Fruit fly (Drosophila melanogaster): ENCODE measurements around the gene Tgt.

Tgt gene

dm6 chr2L:1183799-1184198, at the start of gene Tgt, which contains the start of gene CG5126:
Tgt (plus strand) TSS chr2L:1184065.
CG5126 (minus strand) TSS chr2L:1184020.
- TF ChIP-seq Dll (optimal IDR thresholded peaks at IDR 0.05): no peak
- no peak for TF ChIP-seq usp (GFP tag; optimal IDR thresholded peaks at IDR 0.05)
- TF ChIP-seq EcR (GFP tag; optimal IDR thresholded peaks at IDR 0.05): no peak
- TF ChIP-seq CG8478 (optimal IDR thresholded peaks at IDR 0.05): no peak
- TF ChIP-seq pan (optimal IDR thresholded peaks at IDR 0.05): no peak
- TF ChIP-seq psq (optimal IDR thresholded peaks at IDR 0.05): no peak

DNA sequence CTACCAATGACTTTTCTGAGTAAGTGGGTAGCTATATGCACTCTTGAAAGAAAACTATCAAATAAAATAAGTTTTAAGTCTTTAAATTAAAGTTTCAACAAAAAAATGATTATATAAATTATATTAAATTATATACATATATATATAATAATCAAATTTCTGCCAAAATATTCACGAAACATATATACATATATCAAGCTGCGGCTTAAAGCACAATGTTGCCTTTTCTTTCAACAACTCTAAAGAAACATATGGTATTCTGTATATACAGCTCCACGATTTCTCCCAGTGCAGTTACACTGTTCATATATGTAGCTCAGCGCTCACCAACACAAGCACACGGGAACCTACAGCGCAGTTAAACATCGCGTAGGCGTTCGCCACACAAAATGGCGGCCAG, 48.4 kb upstream of the Tgt start:
- TF ChIP-seq pan (optimal IDR thresholded peaks at IDR 0.05) (no peak), CG8478 (optimal IDR thresholded peaks at IDR 0.05) (no peak), EcR (GFP tag; optimal IDR thresholded peaks at IDR 0.05) (no peak), psq (optimal IDR thresholded peaks at IDR 0.05) (no peak), usp (GFP tag; optimal IDR thresholded peaks at IDR 0.05) (no peak), Dll (optimal IDR thresholded peaks at IDR 0.05) (no peak)

- TF ChIP-seq usp (GFP tag; optimal IDR thresholded peaks at IDR 0.05) (no peak), Dll (optimal IDR thresholded peaks at IDR 0.05) (no peak), pan (optimal IDR thresholded peaks at IDR 0.05) (no peak), psq (optimal IDR thresholded peaks at IDR 0.05) (no peak), EcR (GFP tag; optimal IDR thresholded peaks at IDR 0.05) (no peak), CG8478 (optimal IDR thresholded peaks at IDR 0.05) (no peak)
These were observed 46.9 kb upstream of the Tgt start for dm6 chr2L:1136993-1137392.

dm6 chr2L:1142730-1143281, 41.1 kb upstream of the Tgt start, which contains the start of gene MFS3:
MFS3 (plus strand) TSS chr2L:1143201.
- no peak for TF ChIP-seq CG8478 (optimal IDR thresholded peaks at IDR 0.05)
- no peak for TF ChIP-seq psq (optimal IDR thresholded peaks at IDR 0.05)
- TF ChIP-seq pan (optimal IDR thresholded peaks at IDR 0.05): no peak
- TF ChIP-seq Dll (optimal IDR thresholded peaks at IDR 0.05): peak; percentile 18
- TF ChIP-seq usp (GFP tag; optimal IDR thresholded peaks at IDR 0.05): no peak
- TF ChIP-seq EcR (GFP tag; optimal IDR thresholded peaks at IDR 0.05): no peak

- TF ChIP-seq EcR (GFP tag; optimal IDR thresholded peaks at IDR 0.05) (no peak), psq (optimal IDR thresholded peaks at IDR 0.05) (no peak), Dll (optimal IDR thresholded peaks at IDR 0.05) (no peak), usp (GFP tag; optimal IDR thresholded peaks at IDR 0.05) (no peak), CG8478 (optimal IDR thresholded peaks at IDR 0.05) (no peak), pan (optimal IDR thresholded peaks at IDR 0.05) (no peak)
These were observed 40.6 kb upstream of the Tgt start for dm6 chr2L:1143286-1143685.

dm6 chr2L:1144371-1145360, 39.2 kb upstream of the Tgt start:
- no peak for TF ChIP-seq EcR (GFP tag; optimal IDR thresholded peaks at IDR 0.05)
- TF ChIP-seq psq (optimal IDR thresholded peaks at IDR 0.05): no peak
- TF ChIP-seq pan (optimal IDR thresholded peaks at IDR 0.05): peak; percentile 75

- TF ChIP-seq EcR (GFP tag; optimal IDR thresholded peaks at IDR 0.05): no peak
- no peak for TF ChIP-seq psq (optimal IDR thresholded peaks at IDR 0.05)
- no peak for TF ChIP-seq CG8478 (optimal IDR thresholded peaks at IDR 0.05)
- no peak for TF ChIP-seq pan (optimal IDR thresholded peaks at IDR 0.05)
- no peak for TF ChIP-seq Dll (optimal IDR thresholded peaks at IDR 0.05)
- no peak for TF ChIP-seq usp (GFP tag; optimal IDR thresholded peaks at IDR 0.05)
These were observed 36.2 kb upstream of the Tgt start for dm6 chr2L:1147656-1148055.

- TF ChIP-seq pan (optimal IDR thresholded peaks at IDR 0.05) (no peak), EcR (GFP tag; optimal IDR thresholded peaks at IDR 0.05) (no peak), CG8478 (optimal IDR thresholded peaks at IDR 0.05) (no peak), usp (GFP tag; optimal IDR thresholded peaks at IDR 0.05) (no peak)
These were observed 33.3 kb upstream of the Tgt start, which contains the start of the genes Tfb4 and Vps29 for dm6 chr2L:1150554-1150953. Tfb4 (minus strand) TSS chr2L:1150677. Vps29 (plus strand) TSS chr2L:1150766.

- TF ChIP-seq pan (optimal IDR thresholded peaks at IDR 0.05): no peak
- no peak for TF ChIP-seq Dll (optimal IDR thresholded peaks at IDR 0.05)
These were observed 31.2 kb upstream of the Tgt start for dm6 chr2L:1152693-1153092.

dm6 chr2L:1156592-1157249, 27.1 kb upstream of the Tgt start:
- TF ChIP-seq Dll (optimal IDR thresholded peaks at IDR 0.05): no peak

DNA sequence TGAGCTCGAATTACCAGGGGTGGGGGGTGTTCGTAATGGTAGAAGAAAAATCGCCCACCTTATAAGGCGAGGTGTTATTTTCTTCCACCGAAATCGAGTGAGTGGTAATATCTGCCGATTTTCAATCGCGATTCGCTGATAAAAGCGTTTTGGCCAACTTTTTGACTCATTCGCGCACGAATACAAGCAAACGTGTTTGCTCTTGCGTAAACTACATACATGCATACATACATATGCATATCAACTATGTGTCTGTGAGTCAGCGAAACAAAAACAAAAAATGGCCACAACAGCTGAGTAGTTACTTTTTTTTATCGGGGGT, 26.5 kb upstream of the Tgt start:
- TF ChIP-seq EcR (GFP tag; optimal IDR thresholded peaks at IDR 0.05) (no peak), psq (optimal IDR thresholded peaks at IDR 0.05) (no peak), Dll (optimal IDR thresholded peaks at IDR 0.05) (no peak), pan (optimal IDR thresholded peaks at IDR 0.05) (no peak), usp (GFP tag; optimal IDR thresholded peaks at IDR 0.05) (no peak), CG8478 (optimal IDR thresholded peaks at IDR 0.05) (no peak)

Measured in whole organism.